Fruit fly (Drosophila melanogaster): ENCODE measurements around the gene b.

DNA sequence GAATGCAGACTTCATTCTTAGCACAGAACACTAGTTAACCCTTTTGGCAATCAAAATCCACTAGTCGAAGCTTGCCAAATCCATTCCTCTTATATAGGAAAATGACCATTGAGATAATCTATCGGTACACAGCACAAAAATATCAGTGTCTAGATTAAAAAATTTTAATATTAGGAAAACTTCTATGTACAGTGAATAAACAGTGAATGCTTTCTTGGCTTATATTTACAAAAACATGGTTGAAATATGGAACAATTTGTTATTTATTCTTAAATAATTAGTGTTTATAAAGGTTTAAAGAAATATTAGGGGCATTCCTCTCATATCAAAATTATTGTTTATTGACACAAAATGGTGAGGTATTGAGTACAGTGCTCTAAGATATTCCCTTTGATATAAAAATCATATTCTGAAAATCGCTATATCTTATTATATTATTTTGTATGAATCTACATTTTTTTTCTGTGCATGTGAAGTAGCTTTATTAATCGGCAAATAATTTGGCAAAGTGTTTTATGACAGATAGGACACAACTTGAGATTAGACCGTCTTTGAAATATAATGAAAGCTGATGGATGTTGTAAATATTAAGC lies 22.7 kb downstream of the b start, which contains the start of gene CG33306:
- no peak for TF ChIP-seq Hr96 (GFP tag; optimal IDR thresholded peaks at IDR 0.05)
- no peak for TF ChIP-seq bab1 (GFP tag; optimal IDR thresholded peaks at IDR 0.05)

Measured in whole organism, adult.